Worm (Caenorhabditis elegans) whole organism, L4/young adult: ENCODE results near the gene C02B8.12.

Experiments
- W03F9.2 ChIP-seq: fragments of 150-350 bp; optimal IDR thresholded peaks from 2 replicates; lab custom pipeline; 2014; ENCODE audit warnings: missing biosample characterization, missing genetic modification characterization
- him-1 ChIP-seq: sonication (generic microtip); optimal IDR thresholded peaks from 2 replicates; lab custom pipeline; 2016; ENCODE audit warnings: missing genotype, missing genetic modification reagents, missing genetic modification characterization, missing compliant biosample characterization

DNA sequence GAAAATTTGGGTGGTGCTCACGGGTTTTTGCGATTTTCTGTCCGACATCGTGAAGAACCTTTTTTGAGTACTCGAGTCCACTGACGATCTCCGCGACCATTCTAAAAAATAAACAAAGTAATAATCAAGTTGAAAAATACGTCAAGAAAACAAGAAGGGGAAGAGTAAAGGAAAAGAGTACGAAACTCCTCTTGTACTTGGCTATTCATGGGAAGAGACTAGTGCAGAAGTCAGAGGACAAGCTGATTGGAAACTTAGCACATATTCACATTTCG, 36.8 kb downstream of the C02B8.12 start, which contains the start of gene dao-3:
- TF ChIP-seq him-1 (tag; lab: Kevin White, UChicago) (no peak), W03F9.2 (tag; lab: Kevin White, UChicago) (no peak)
